Worm (Caenorhabditis elegans) whole organism, early embryonic: ENCODE measurements around the gene C04E6.4.

ENCODE experiments used
- ama-1 ChIP-seq: fragments of 150-350 bp; optimal IDR thresholded peaks from 2 replicates; lab custom pipeline; 2014
- ets-7 ChIP-seq: sonication (generic microtip); optimal IDR thresholded peaks from 2 replicates; lab custom pipeline; 2016; ENCODE audit warnings: missing genotype, missing genetic modification characterization, missing compliant biosample characterization
- hnd-1 ChIP-seq: sonication (generic microtip); optimal IDR thresholded peaks from 2 replicates; lab custom pipeline; 2016; ENCODE audit warnings: missing genetic modification characterization, missing compliant biosample characterization
- scrt-1 ChIP-seq: fragments of 200-800 bp; sonication (Bioruptor generic); IDR thresholded peaks from 2 replicates; pipeline ENCODE4 v1.3.6; 2022; ENCODE audit warnings: missing genetic modification characterization, missing compliant biosample characterization
- sea-1 ChIP-seq: fragments of 200-800 bp; sonication (Bioruptor generic); conservative IDR thresholded peaks from 2 replicates; pipeline ENCODE4 v1.3.6; 2022; ENCODE audit warnings: missing genetic modification characterization, missing compliant biosample characterization

- TF ChIP-seq hnd-1 (no peak), ama-1 (lab: Kevin White, UChicago) (no peak), scrt-1 (GFP tag; lab: Robert Waterston, UW) (no peak), ets-7 (tag; lab: Kevin White, UChicago) (no peak), sea-1 (no peak)
Measured at ce11 chrV:5922236-5922635, 15.0 kb downstream of the C04E6.4 start, which contains the start of gene srsx-18.
